Fruit fly (Drosophila melanogaster) whole organism, embryonic: ENCODE data around the gene Kmn1.
A peak's percentile ranks its signal among the peaks of the same experiment; 100 is the strongest.

Source experiments
- Bgb ChIP-seq: fragments of 200-800 bp; sonication (Bioruptor generic); IDR thresholded peaks from 2 replicates; pipeline ENCODE4 v1.3.6; 2022; ENCODE audit warnings: missing biosample characterization, missing genetic modification characterization; ENCODE audit not compliant: partially characterized antibody
- CG10147 ChIP-seq: fragments of 200-800 bp; sonication (Bioruptor generic); optimal IDR thresholded peaks from 2 replicates; lab custom pipeline; 2019; ENCODE audit warnings: missing biosample characterization, mild to moderate bottlenecking, missing genetic modification characterization, moderate library complexity
- CG10321 ChIP-seq: fragments of 200-800 bp; sonication (Bioruptor generic); IDR thresholded peaks from 2 replicates; pipeline ENCODE4 v1.3.6; 2022; ENCODE audit warnings: missing biosample characterization, missing genetic modification characterization
- CG10654 ChIP-seq: fragments of 200-800 bp; sonication (Bioruptor generic); optimal IDR thresholded peaks from 2 replicates; lab custom pipeline; 2016; ENCODE audit warnings: missing biosample characterization, missing genetic modification characterization
- CG11504 ChIP-seq: fragments of 200-800 bp; sonication (Bioruptor generic); optimal IDR thresholded peaks from 3 replicates; lab custom pipeline; 2019; ENCODE audit warnings: missing biosample characterization, mild to moderate bottlenecking, missing genetic modification characterization, moderate library complexity
- CG11695 ChIP-seq: fragments of 200-800 bp; sonication (Bioruptor generic); IDR thresholded peaks from 3 replicates; pipeline ENCODE4 v1.3.6; 2022; ENCODE audit warnings: missing biosample characterization, missing genetic modification characterization
- CG12391 ChIP-seq: fragments of 200-800 bp; sonication (Bioruptor generic); optimal IDR thresholded peaks from 3 replicates; lab custom pipeline; 2018; ENCODE audit warnings: missing biosample characterization, mild to moderate bottlenecking, missing genetic modification characterization, moderate library complexity
- CG13123 ChIP-seq: fragments of 200-800 bp; sonication (Bioruptor generic); optimal IDR thresholded peaks from 2 replicates; lab custom pipeline; 2016; ENCODE audit warnings: missing biosample characterization, missing genetic modification characterization
- CG15514 ChIP-seq: fragments of 200-800 bp; sonication (Bioruptor generic); optimal IDR thresholded peaks from 3 replicates; lab custom pipeline; 2017; ENCODE audit warnings: missing biosample characterization, missing genetic modification characterization, mild to moderate bottlenecking, moderate library complexity, missing genetic modification reagents
- CG15696 ChIP-seq: fragments of 200-800 bp; sonication (Bioruptor generic); optimal IDR thresholded peaks from 2 replicates; lab custom pipeline; 2019; ENCODE audit warnings: missing biosample characterization, mild to moderate bottlenecking, missing genetic modification characterization, moderate library complexity
- CG18476 ChIP-seq: fragments of 200-800 bp; sonication (Bioruptor generic); optimal IDR thresholded peaks from 2 replicates; lab custom pipeline; 2016; ENCODE audit warnings: missing biosample characterization, mild to moderate bottlenecking, missing genetic modification characterization
- CG2120 ChIP-seq: fragments of 200-800 bp; sonication (Bioruptor generic); optimal IDR thresholded peaks from 3 replicates; lab custom pipeline; 2016; ENCODE audit warnings: missing biosample characterization, missing genetic modification characterization
- CG2199 ChIP-seq: fragments of 200-800 bp; sonication (Bioruptor generic); IDR thresholded peaks from 3 replicates; pipeline ENCODE4 v1.3.6; 2022; ENCODE audit warnings: missing biosample characterization, missing genetic modification characterization
- CG2889 ChIP-seq: fragments of 200-800 bp; sonication (Bioruptor generic); IDR thresholded peaks from 3 replicates; pipeline ENCODE4 v1.3.6; 2022; ENCODE audit warnings: missing biosample characterization, missing genetic modification characterization
- CG32532 ChIP-seq: fragments of 200-800 bp; sonication (Bioruptor generic); IDR thresholded peaks from 2 replicates; pipeline ENCODE4 v1.3.6; 2022; ENCODE audit warnings: missing biosample characterization, missing genetic modification characterization
- CG43689 ChIP-seq: fragments of 200-800 bp; sonication (Bioruptor generic); IDR thresholded peaks from 2 replicates; pipeline ENCODE4 v1.3.6; 2022; ENCODE audit warnings: missing biosample characterization, missing genetic modification characterization
- CG4424 ChIP-seq: fragments of 200-800 bp; sonication (Bioruptor generic); optimal IDR thresholded peaks from 3 replicates; lab custom pipeline; 2016; ENCODE audit warnings: missing biosample characterization, missing genetic modification characterization
- CG9609 ChIP-seq: fragments of 200-800 bp; sonication (Bioruptor generic); optimal IDR thresholded peaks from 3 replicates; lab custom pipeline; 2016; ENCODE audit warnings: missing biosample characterization, missing genetic modification characterization
- Dad ChIP-seq: fragments of 200-800 bp; sonication (Bioruptor generic); optimal IDR thresholded peaks from 3 replicates; lab custom pipeline; 2016; ENCODE audit warnings: missing biosample characterization, missing genetic modification characterization
- Doc2 ChIP-seq: fragments of 200-800 bp; sonication (Bioruptor generic); IDR thresholded peaks from 2 replicates; pipeline ENCODE4 v1.3.6; 2022; ENCODE audit warnings: missing biosample characterization, missing genetic modification characterization
- E2f2 ChIP-seq: fragments of 200-800 bp; sonication (Bioruptor generic); IDR thresholded peaks from 2 replicates; pipeline ENCODE4 v1.3.6; 2022; ENCODE audit warnings: missing biosample characterization, missing genetic modification characterization
- Lhr ChIP-seq: fragments of 200-800 bp; sonication (Bioruptor generic); optimal IDR thresholded peaks from 3 replicates; lab custom pipeline; 2017; ENCODE audit warnings: mild to moderate bottlenecking, missing biosample characterization, missing genetic modification reagents, missing genetic modification characterization
- Med ChIP-seq: fragments of 200-800 bp; sonication (Bioruptor generic); peaks from one replicate; lab custom pipeline; 2016; ENCODE audit warnings: missing biosample characterization, missing genetic modification characterization, mild to moderate bottlenecking, inconsistent platforms, moderate library complexity
- Opbp ChIP-seq: fragments of 200-800 bp; sonication (Bioruptor generic); IDR thresholded peaks from 3 replicates; pipeline ENCODE4 v1.3.6; 2022; ENCODE audit warnings: missing biosample characterization, missing genetic modification characterization; ENCODE audit not compliant: partially characterized antibody
- Sox100B ChIP-seq: fragments of 200-800 bp; sonication (Bioruptor generic); optimal IDR thresholded peaks from 3 replicates; lab custom pipeline; 2018; ENCODE audit warnings: missing biosample characterization, mild to moderate bottlenecking, missing genetic modification characterization
- Ssrp ChIP-seq: fragments of 200-800 bp; sonication (Bioruptor generic); optimal IDR thresholded peaks from 2 replicates; lab custom pipeline; 2018; ENCODE audit warnings: missing biosample characterization, mild to moderate bottlenecking, missing genetic modification characterization, moderate library complexity
- Taf1 ChIP-seq: fragments of 200-800 bp; sonication (Bioruptor generic); IDR thresholded peaks from 2 replicates; pipeline ENCODE4 v1.3.6; 2022; ENCODE audit warnings: missing biosample characterization, missing genetic modification characterization
- bcd ChIP-seq: fragments of 200-800 bp; sonication (Bioruptor generic); optimal IDR thresholded peaks from 2 replicates; lab custom pipeline; 2017; ENCODE audit warnings: missing biosample characterization, mild to moderate bottlenecking, missing genetic modification characterization
- crol ChIP-seq: fragments of 200-800 bp; sonication (Bioruptor generic); IDR thresholded peaks from 2 replicates; pipeline ENCODE4 v1.3.6; 2022; ENCODE audit warnings: missing biosample characterization, missing genetic modification characterization
- da ChIP-seq: fragments of 200-800 bp; sonication (Bioruptor generic); optimal IDR thresholded peaks from 2 replicates; lab custom pipeline; 2016; ENCODE audit warnings: missing biosample characterization, missing genetic modification characterization
- dysf ChIP-seq: fragments of 200-800 bp; sonication (Bioruptor generic); IDR thresholded peaks from 3 replicates; pipeline ENCODE4 v1.3.6; 2022; ENCODE audit warnings: missing biosample characterization, missing genetic modification characterization
- fd64A ChIP-seq: fragments of 200-800 bp; sonication (Bioruptor generic); optimal IDR thresholded peaks from 3 replicates; lab custom pipeline; 2018; ENCODE audit warnings: missing biosample characterization, mild to moderate bottlenecking, missing genetic modification characterization
- gsb ChIP-seq: fragments of 200-800 bp; sonication (Bioruptor generic); IDR thresholded peaks from 2 replicates; pipeline ENCODE4 v1.3.6; 2022; ENCODE audit warnings: missing biosample characterization, missing genetic modification characterization
- kni ChIP-seq: fragments of 200-800 bp; sonication (Bioruptor generic); optimal IDR thresholded peaks from 3 replicates; lab custom pipeline; 2017; ENCODE audit warnings: mild to moderate bottlenecking, missing biosample characterization, missing genetic modification reagents, missing genetic modification characterization
- odd ChIP-seq: fragments of 200-800 bp; sonication (Bioruptor generic); optimal IDR thresholded peaks from 2 replicates; lab custom pipeline; 2017; ENCODE audit warnings: missing biosample characterization, mild to moderate bottlenecking, missing genetic modification characterization
- onecut ChIP-seq: fragments of 200-800 bp; sonication (Bioruptor generic); IDR thresholded peaks from 2 replicates; pipeline ENCODE4 v1.3.6; 2022; ENCODE audit warnings: missing biosample characterization, missing genetic modification characterization
- otp ChIP-seq: fragments of 200-800 bp; sonication (Bioruptor generic); IDR thresholded peaks from 3 replicates; pipeline ENCODE4, ENCODE4 v1.3.6; 2022; ENCODE audit warnings: missing biosample characterization, missing genetic modification characterization
- phol ChIP-seq: fragments of 200-800 bp; sonication (Bioruptor generic); optimal IDR thresholded peaks from 3 replicates; lab custom pipeline; 2018; ENCODE audit warnings: missing biosample characterization, mild to moderate bottlenecking, missing genetic modification characterization, moderate library complexity
- prd ChIP-seq, 3 experiments: fragments of >200 bp in 2 of 3; fragments of 200-800 bp in 1 of 3; sonication (Bioruptor generic) in 1 of 3; optimal IDR thresholded peaks in 2 of 3; IDR thresholded peaks in 1 of 3; 2 replicates in 2 of 3; 3 replicates in 1 of 3; pipeline versions ENCODE4 v1.3.6 to Lab custom; 2017 to 2022; ENCODE audit warnings: missing biosample characterization in 1 of 3, missing genetic modification characterization in 1 of 3
- pros ChIP-seq: fragments of 200-800 bp; sonication (Bioruptor generic); optimal IDR thresholded peaks from 3 replicates; lab custom pipeline; 2019; ENCODE audit warnings: missing biosample characterization, mild to moderate bottlenecking, missing genetic modification characterization, moderate library complexity
- row ChIP-seq: fragments of 200-800 bp; sonication (Bioruptor generic); IDR thresholded peaks from 3 replicates; pipeline ENCODE4 v1.3.6; 2022; ENCODE audit warnings: missing biosample characterization, missing genetic modification characterization
- sd ChIP-seq: fragments of 200-800 bp; sonication (Bioruptor generic); optimal IDR thresholded peaks from 3 replicates; lab custom pipeline; 2018; ENCODE audit warnings: missing biosample characterization, mild to moderate bottlenecking, missing genetic modification characterization, moderate library complexity
- sens ChIP-seq: fragments of 200-800 bp; sonication (Bioruptor generic); peaks from one replicate; lab custom pipeline; 2016; ENCODE audit warnings: missing biosample characterization, missing genetic modification characterization
- sisA ChIP-seq: fragments of 200-800 bp; sonication (Bioruptor generic); IDR thresholded peaks from 2 replicates; pipeline ENCODE4 v1.3.6; 2022; ENCODE audit warnings: missing biosample characterization, missing genetic modification characterization
- sob ChIP-seq: fragments of 200-800 bp; sonication (Bioruptor generic); IDR thresholded peaks from 2 replicates; pipeline ENCODE4 v1.3.6; 2022; ENCODE audit warnings: missing biosample characterization, missing genetic modification characterization
- sqz ChIP-seq: fragments of 200-800 bp; sonication (Bioruptor generic); optimal IDR thresholded peaks from 3 replicates; lab custom pipeline; 2018; ENCODE audit warnings: missing biosample characterization, mild to moderate bottlenecking, missing genetic modification characterization
- tgo ChIP-seq: fragments of 200-800 bp; sonication (Bioruptor generic); IDR thresholded peaks from 3 replicates; pipeline ENCODE4 v1.3.6; 2022; ENCODE audit warnings: missing biosample characterization, missing genetic modification characterization
- trem ChIP-seq: fragments of 200-800 bp; optimal IDR thresholded peaks from 3 replicates; lab custom pipeline; 2019; ENCODE audit warnings: missing biosample characterization, mild to moderate bottlenecking, missing genetic modification characterization, moderate library complexity
- ttk ChIP-seq: fragments of 200-800 bp; sonication (Bioruptor generic); IDR thresholded peaks from 2 replicates; pipeline ENCODE4 v2.1.2; 2022; ENCODE audit warnings: missing biosample characterization, missing genetic modification characterization
- wek ChIP-seq: fragments of 200-800 bp; sonication (Bioruptor generic); optimal IDR thresholded peaks from 3 replicates; lab custom pipeline; 2018; ENCODE audit warnings: missing biosample characterization, mild to moderate bottlenecking, missing genetic modification characterization, moderate library complexity

Kmn1 gene

DNA sequence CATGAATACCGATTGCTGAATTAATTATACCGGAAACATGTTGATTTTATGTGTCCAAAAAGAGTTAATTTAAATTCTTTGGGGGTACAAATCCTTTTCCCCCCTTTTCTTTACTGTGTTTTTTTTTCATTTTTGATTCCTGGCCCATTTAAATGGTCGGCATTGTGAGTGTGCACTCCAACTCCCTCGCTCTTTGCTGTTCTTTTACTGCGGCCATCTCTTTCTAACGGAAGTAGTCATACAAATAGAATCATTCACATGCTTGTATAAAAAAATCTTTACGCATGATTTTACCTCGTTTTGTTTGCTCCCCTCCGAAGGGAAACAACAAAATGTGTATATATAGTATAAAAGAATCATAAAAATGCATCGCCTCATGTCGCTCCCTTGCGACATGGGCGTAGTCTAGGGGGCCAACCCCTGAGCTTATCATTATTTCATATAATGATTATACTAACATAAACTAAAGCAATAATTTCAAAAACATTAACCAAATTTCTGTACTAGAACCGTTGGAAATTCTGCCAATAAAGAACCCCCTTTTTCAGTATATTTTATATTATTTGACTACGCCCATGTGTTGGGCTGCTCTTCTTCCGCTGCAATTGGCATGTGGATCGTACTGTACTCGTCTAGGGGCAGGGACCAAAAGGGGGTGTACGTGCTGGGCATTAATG, 44.1 kb downstream of the Kmn1 start (continued):
- TF ChIP-seq onecut (GFP tag; lab: Robert Waterston, UW): peak; percentile 78
- peak; percentile 59 for TF ChIP-seq CG13123
- no peak for TF ChIP-seq gsb (GFP tag; lab: Robert Waterston, UW)
- peak; percentile 70 for TF ChIP-seq sob (GFP tag; lab: Robert Waterston, UW)
- TF ChIP-seq CG2120: peak; percentile 8
- TF ChIP-seq CG15514 (GFP tag; lab: Kevin White, UChicago): no peak
- peak; percentile 51 for TF ChIP-seq Dad (GFP tag; lab: Kevin White, UChicago)
- peak; percentile 56; the same call in 1 of the 2 replicates for TF ChIP-seq ttk (GFP tag; lab: Robert Waterston, UW)
- peak; percentile 49; the same call in 1 of the 2 replicates for TF ChIP-seq E2f2 (GFP tag; lab: Robert Waterston, UW)
- TF ChIP-seq CG18476: peak; percentile 51
- TF ChIP-seq row (GFP tag; lab: Robert Waterston, UW): peak; percentile 72
- TF ChIP-seq Bgb (GFP tag; lab: Robert Waterston, UW): no peak
- TF ChIP-seq Ssrp: peak; percentile 85
- TF ChIP-seq CG11695: peak; percentile 88
- peak; percentile 76 for TF ChIP-seq Sox100B (GFP tag; lab: Kevin White, UChicago)
- TF ChIP-seq Lhr (GFP tag; lab: Kevin White, UChicago): peak; percentile 62
- TF ChIP-seq trem (tag; lab: Kevin White, UChicago): peak; percentile 87
- peak; percentile 87 for TF ChIP-seq CG15696 (tag; lab: Kevin White, UChicago)
- peak; percentile 80 for TF ChIP-seq CG4424
- no peak for TF ChIP-seq CG43689 (GFP tag; lab: Robert Waterston, UW)
- peak; percentile 72 for TF ChIP-seq sqz (GFP tag; lab: Kevin White, UChicago)
- peak; percentile 38; the same call in 1 of the 2 replicates for TF ChIP-seq CG32532 (GFP tag; lab: Robert Waterston, UW)
- peak; percentile 80 for TF ChIP-seq fd64A (GFP tag; lab: Kevin White, UChicago)
- peak; percentile 66 for TF ChIP-seq tgo
- no peak for TF ChIP-seq da
- TF ChIP-seq odd (GFP tag; lab: Kevin White, UChicago): peak; percentile 54
- TF ChIP-seq CG10321 (GFP tag; lab: Robert Waterston, UW): 0 out of 2 replicates have a peak, but pooled peaks have one; percentile 12
- no peak for TF ChIP-seq CG9609 (GFP tag; lab: Kevin White, UChicago)
- TF ChIP-seq CG10147 (GFP tag; lab: Kevin White, UChicago): peak; percentile 48
- TF ChIP-seq CG2889: no peak
- TF ChIP-seq CG10654: peak; percentile 57
- peak; percentile 69 for TF ChIP-seq bcd (GFP tag; lab: Kevin White, UChicago)
- TF ChIP-seq CG12391 (tag; lab: Kevin White, UChicago): peak; percentile 81

dm6 chrX:11527088-11527635, 45.1 kb downstream of the Kmn1 start:
- TF ChIP-seq otp (GFP tag; lab: Robert Waterston, UW): no peak
- TF ChIP-seq wek (GFP tag; lab: Kevin White, UChicago): no peak
- TF ChIP-seq Taf1 (GFP tag; lab: Robert Waterston, UW): no peak
- TF ChIP-seq Med (GFP tag; lab: Kevin White, UChicago): peak; percentile 19
- TF ChIP-seq Doc2: no peak
- TF ChIP-seq kni (GFP tag; lab: Kevin White, UChicago): peak; percentile 1
- peak; percentile 88 for TF ChIP-seq crol (GFP tag; lab: Robert Waterston, UW)
- peak; percentile 53; the same call in 1 of the 3 replicates for TF ChIP-seq CG2199 (GFP tag; lab: Robert Waterston, UW)
- TF ChIP-seq phol (tag; lab: Kevin White, UChicago): peak; percentile 1
- TF ChIP-seq prd (optimal IDR thresholded peaks at IDR 0.05; lab: Kevin White, UChicago): no peak
- TF ChIP-seq prd (GFP tag; IDR thresholded peaks at IDR 0.05; lab: Robert Waterston, UW): 0 out of 3 replicates have a peak, but pooled peaks have one; percentile 8
- TF ChIP-seq Opbp: no peak
- 0 out of 3 replicates have a peak, but pooled peaks have one; percentile 33 for TF ChIP-seq dysf (GFP tag; lab: Robert Waterston, UW)
- peak; percentile 51 for TF ChIP-seq sd (tag; lab: Kevin White, UChicago)
- TF ChIP-seq pros (GFP tag; lab: Kevin White, UChicago): peak; percentile 3
- no peak for TF ChIP-seq CG11504 (tag; lab: Kevin White, UChicago)
- TF ChIP-seq sisA (GFP tag; lab: Robert Waterston, UW): 0 out of 2 replicates have a peak, but pooled peaks have one; percentile 13
- peak; percentile 46 for TF ChIP-seq sens (GFP tag; lab: Kevin White, UChicago)
